Worm (Caenorhabditis elegans): ENCODE results near the gene cyd-1.

cyd-1 gene

ce11 chrII:12965589-12965988, 14.8 kb upstream of the cyd-1 start:
- no peak for TF ChIP-seq W03F9.2 (tag; optimal IDR thresholded peaks at IDR 0.05)

ce11 chrII:12966274-12966673, 14.1 kb upstream of the cyd-1 start:
- TF ChIP-seq W03F9.2 (tag; optimal IDR thresholded peaks at IDR 0.05) (no peak), him-1 (tag; optimal IDR thresholded peaks at IDR 0.05) (no peak), dao-5 (tag; optimal IDR thresholded peaks at IDR 0.05) (no peak)

DNA sequence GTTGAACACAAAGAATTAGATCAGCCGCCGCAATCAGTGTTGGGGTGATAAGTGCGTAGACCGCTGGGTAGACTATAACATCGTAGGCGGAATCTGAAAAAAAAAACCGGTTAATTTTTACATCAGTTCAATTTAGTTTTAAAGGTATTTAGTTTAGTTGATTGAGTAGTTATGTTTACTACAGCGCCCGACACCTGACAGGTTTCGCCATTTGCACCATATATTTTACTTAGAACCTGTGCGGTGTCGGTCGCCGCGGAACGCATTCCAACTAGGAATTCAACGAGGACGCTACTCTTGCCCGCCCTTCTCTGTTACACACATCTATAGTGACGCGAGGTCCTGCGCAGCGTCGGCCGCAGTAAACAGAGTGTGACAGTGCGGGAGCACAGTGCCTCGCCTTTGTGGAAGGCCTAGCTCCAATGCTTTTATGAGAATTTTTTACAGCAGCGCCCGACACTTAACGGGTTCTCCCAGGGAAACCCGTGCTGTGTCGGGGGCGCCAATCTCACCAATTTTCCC, 11.9 kb upstream of the cyd-1 start:
- no peak for TF ChIP-seq dao-5 (tag; optimal IDR thresholded peaks at IDR 0.05)
- TF ChIP-seq him-1 (tag; optimal IDR thresholded peaks at IDR 0.05) = no peak
- no peak for TF ChIP-seq W03F9.2 (tag; optimal IDR thresholded peaks at IDR 0.05)

DNA sequence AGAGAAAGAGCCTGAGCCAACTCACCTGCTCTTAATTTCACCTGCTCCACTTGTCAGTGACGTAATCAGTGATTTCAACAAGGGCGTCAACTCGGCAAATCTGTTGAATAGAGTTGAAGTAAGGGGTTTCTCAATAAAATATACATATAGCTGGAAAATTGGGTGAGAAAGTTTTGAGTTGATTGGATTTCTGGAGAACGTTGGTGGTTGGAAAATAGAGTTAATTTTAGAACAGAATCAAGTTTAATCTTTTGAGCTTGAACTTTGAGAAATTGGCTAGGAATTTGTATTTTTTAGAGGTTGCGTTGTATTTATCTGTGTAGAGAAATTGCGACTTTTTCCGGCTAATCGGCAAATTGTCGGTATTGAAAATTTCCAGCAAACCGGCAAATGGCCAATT, 10.8 kb upstream of the cyd-1 start, which contains the start of gene Y38F1A.4:
Gene Y38F1A.4, minus strand, starts transcription at position 101 of the 400 bp plus-strand sequence.
- no peak for TF ChIP-seq dao-5 (tag; optimal IDR thresholded peaks at IDR 0.05)
- TF ChIP-seq him-1 (tag; optimal IDR thresholded peaks at IDR 0.05) = no peak
- no peak for TF ChIP-seq W03F9.2 (tag; optimal IDR thresholded peaks at IDR 0.05)

ce11 chrII:12978658-12979057, 1.7 kb upstream of the cyd-1 start:
- TF ChIP-seq him-1 (tag; optimal IDR thresholded peaks at IDR 0.05) (no peak), W03F9.2 (tag; optimal IDR thresholded peaks at IDR 0.05) (no peak), dao-5 (tag; optimal IDR thresholded peaks at IDR 0.05) (no peak)

DNA sequence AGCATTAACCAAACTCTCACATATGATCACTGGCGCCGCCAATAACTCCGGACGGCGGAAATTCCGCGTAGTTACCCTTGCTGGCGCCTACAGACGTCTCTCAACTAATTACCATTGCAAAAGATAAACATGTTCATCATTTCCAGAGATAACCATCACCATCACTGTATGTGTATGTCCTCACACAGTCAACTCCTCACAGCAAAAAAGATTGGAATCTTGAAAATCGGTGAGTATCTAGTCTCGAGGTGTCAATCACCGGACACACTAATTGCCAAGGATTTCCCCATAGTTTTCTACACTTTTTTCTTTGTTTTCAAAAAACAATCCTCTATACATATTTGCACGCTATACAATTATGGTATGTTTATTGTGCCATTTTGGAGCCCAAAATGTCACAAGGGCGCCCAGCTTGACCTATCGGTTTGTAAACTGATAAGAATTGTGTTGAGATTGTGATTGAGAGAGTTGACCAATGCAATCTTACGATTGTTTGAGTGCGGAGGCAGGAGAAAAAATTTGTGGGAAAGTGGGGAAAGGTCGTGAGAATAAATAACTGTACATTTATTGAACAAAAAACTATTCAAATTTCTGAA, 1.7 kb downstream of the cyd-1 start:
- TF ChIP-seq dao-5 (tag; optimal IDR thresholded peaks at IDR 0.05) (no peak), him-1 (tag; optimal IDR thresholded peaks at IDR 0.05) (no peak), W03F9.2 (tag; optimal IDR thresholded peaks at IDR 0.05) (no peak)

ce11 chrII:12982830-12983229, 2.4 kb downstream of the cyd-1 start:
- TF ChIP-seq dao-5 (tag; optimal IDR thresholded peaks at IDR 0.05) (no peak), him-1 (tag; optimal IDR thresholded peaks at IDR 0.05) (no peak), W03F9.2 (tag; optimal IDR thresholded peaks at IDR 0.05) (no peak)

- no peak for TF ChIP-seq W03F9.2 (tag; optimal IDR thresholded peaks at IDR 0.05)
- TF ChIP-seq dao-5 (tag; optimal IDR thresholded peaks at IDR 0.05) = no peak
- TF ChIP-seq him-1 (tag; optimal IDR thresholded peaks at IDR 0.05) = no peak
These were observed 4.3 kb downstream of the cyd-1 start for ce11 chrII:12984709-12985108.

DNA sequence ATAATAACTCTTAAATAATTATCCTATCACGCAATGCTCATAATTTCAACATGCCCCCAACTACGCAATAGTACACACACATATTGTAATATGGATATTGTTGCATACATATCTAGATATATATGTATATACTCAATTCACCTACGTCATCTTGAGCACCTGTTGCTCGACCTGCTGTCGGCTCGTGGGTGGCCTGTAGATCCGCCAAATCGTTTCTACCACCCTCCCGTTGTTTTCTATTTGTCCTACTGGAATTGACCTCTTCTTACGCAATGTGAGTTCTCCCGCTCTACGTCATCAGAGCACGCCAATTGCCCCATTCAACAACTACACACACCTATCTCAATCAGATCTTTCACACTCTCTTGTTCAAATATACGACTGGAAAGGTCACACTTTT, 5.4 kb downstream of the cyd-1 start:
- TF ChIP-seq W03F9.2 (tag; optimal IDR thresholded peaks at IDR 0.05) (no peak), him-1 (tag; optimal IDR thresholded peaks at IDR 0.05) (no peak), dao-5 (tag; optimal IDR thresholded peaks at IDR 0.05) (no peak)

ce11 chrII:12987799-12988198, 7.4 kb downstream of the cyd-1 start:
- no peak for TF ChIP-seq W03F9.2 (tag; optimal IDR thresholded peaks at IDR 0.05)
- TF ChIP-seq him-1 (tag; optimal IDR thresholded peaks at IDR 0.05) = no peak
- no peak for TF ChIP-seq dao-5 (tag; optimal IDR thresholded peaks at IDR 0.05)

DNA sequence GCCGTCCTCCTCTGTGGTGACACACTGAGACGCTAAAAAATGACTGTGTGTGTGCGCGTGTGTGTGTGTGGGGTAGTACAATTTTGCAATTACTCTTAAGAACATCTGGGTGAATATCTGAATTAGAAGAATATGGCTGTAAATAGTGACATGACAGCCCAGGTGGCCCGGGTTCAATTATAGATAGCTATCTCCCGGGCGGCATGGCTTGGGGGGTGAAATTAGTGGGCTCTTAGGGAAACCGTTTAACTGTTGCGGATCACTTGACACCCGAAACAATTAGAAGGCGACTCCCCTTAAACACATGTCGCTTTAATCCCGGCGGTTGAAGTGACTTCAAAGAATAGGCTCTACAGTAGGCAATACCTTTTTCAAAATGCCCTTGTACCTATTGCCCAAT, 9.8 kb downstream of the cyd-1 start:
- TF ChIP-seq dao-5 (tag; optimal IDR thresholded peaks at IDR 0.05) = no peak
- no peak for TF ChIP-seq W03F9.2 (tag; optimal IDR thresholded peaks at IDR 0.05)
- TF ChIP-seq him-1 (tag; optimal IDR thresholded peaks at IDR 0.05) = no peak

ce11 chrII:12990964-12991593, 10.7 kb downstream of the cyd-1 start:
- TF ChIP-seq W03F9.2 (tag; optimal IDR thresholded peaks at IDR 0.05) (no peak), him-1 (tag; optimal IDR thresholded peaks at IDR 0.05) (no peak), dao-5 (tag; optimal IDR thresholded peaks at IDR 0.05) (no peak)

DNA sequence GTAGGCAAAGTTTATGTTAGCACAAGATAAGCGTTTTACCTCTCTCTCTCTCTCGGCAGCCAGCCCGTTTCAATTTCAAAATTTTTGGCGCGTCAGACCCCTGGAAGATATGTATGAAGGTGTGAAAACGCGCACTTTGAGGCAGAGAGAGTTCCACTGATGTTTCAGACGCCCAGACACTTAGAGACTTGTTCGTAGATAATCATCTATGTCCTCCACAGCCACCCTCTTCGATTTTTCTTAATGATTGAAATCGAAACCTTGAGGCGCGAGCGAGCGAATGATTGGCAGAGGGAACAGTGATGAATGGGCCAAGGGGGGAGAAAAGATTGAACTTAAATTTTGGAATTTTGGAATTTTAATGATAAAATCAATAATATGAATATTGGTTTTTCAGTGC, 11.2 kb downstream of the cyd-1 start:
- TF ChIP-seq him-1 (tag; optimal IDR thresholded peaks at IDR 0.05) (no peak), W03F9.2 (tag; optimal IDR thresholded peaks at IDR 0.05) (no peak), dao-5 (tag; optimal IDR thresholded peaks at IDR 0.05) (no peak)

DNA sequence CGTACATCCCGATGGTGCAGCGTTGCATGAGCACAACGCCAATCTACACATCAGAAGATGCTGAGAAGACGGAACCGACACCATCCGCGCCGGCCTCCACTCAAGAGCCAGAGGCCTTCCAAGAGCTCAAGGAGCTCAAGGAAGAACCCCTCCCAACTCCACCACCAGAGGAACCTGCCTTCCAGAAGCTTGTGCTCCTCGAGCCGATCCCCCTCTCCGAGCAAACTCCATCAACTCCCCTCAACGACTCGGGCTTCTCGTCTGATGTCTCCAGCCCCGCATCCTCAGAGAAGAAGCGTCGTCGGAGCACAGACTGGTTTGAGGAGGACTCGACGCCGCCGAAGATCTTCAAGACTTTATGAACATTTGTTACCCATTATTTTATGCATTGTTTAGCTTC, 11.8 kb downstream of the cyd-1 start:
- TF ChIP-seq him-1 (tag; optimal IDR thresholded peaks at IDR 0.05) (no peak), W03F9.2 (tag; optimal IDR thresholded peaks at IDR 0.05) (no peak), dao-5 (tag; optimal IDR thresholded peaks at IDR 0.05) (no peak)

- TF ChIP-seq W03F9.2 (tag; optimal IDR thresholded peaks at IDR 0.05) (no peak), dao-5 (tag; optimal IDR thresholded peaks at IDR 0.05) (no peak), him-1 (tag; optimal IDR thresholded peaks at IDR 0.05) (no peak)
These were observed 12.6 kb downstream of the cyd-1 start for ce11 chrII:12992980-12993379.
